Worm (Caenorhabditis elegans) whole organism, mixed stage, embryonic: Measurements from ENCODE around the gene unc-8.

Source experiments
- M03D4.4 ChIP-seq: sonication (generic microtip); optimal IDR thresholded peaks from 2 replicates; lab custom pipeline; 2017; ENCODE audit warnings: mild to moderate bottlenecking, missing genetic modification characterization, missing compliant biosample characterization
- bed-3 ChIP-seq: fragments of 200-800 bp; sonication (Bioruptor generic); optimal IDR thresholded peaks from 3 replicates; lab custom pipeline; 2018; ENCODE audit warnings: mild to moderate bottlenecking, missing genetic modification characterization, moderate library complexity, missing compliant biosample characterization
- blmp-1 ChIP-seq: fragments of 150-350 bp; optimal IDR thresholded peaks from 2 replicates; lab custom pipeline; 2014; ENCODE audit warnings: missing biosample characterization, missing genetic modification characterization
- ceh-39 ChIP-seq: fragments of 150-350 bp; optimal IDR thresholded peaks from 2 replicates; lab custom pipeline; 2014; ENCODE audit warnings: missing biosample characterization, missing genetic modification characterization
- ceh-43 ChIP-seq: fragments of 200-800 bp; sonication (Bioruptor generic); optimal IDR thresholded peaks from 2 replicates; lab custom pipeline; 2018; ENCODE audit warnings: mild to moderate bottlenecking, missing genetic modification characterization, moderate library complexity, missing compliant biosample characterization
- ceh-83 ChIP-seq: fragments of 200-800 bp; sonication (Bioruptor generic); optimal IDR thresholded peaks from 2 replicates; lab custom pipeline; 2018; ENCODE audit warnings: mild to moderate bottlenecking, missing genetic modification characterization, missing compliant biosample characterization
- ces-1 ChIP-seq: fragments of 150-350 bp; optimal IDR thresholded peaks from 2 replicates; lab custom pipeline; 2014; ENCODE audit warnings: missing biosample characterization, missing genetic modification reagents, missing genetic modification characterization
- cnd-1 ChIP-seq: fragments of 200-800 bp; sonication (Bioruptor generic); optimal IDR thresholded peaks from 2 replicates; lab custom pipeline; 2018; ENCODE audit warnings: mild to moderate bottlenecking, missing genetic modification characterization, missing compliant biosample characterization
- elt-3 ChIP-seq: fragments of 150-350 bp; optimal IDR thresholded peaks from 2 replicates; lab custom pipeline; 2014; ENCODE audit warnings: missing biosample characterization, missing genetic modification characterization
- flh-1 ChIP-seq: fragments of 200-800 bp; sonication (Bioruptor generic); optimal IDR thresholded peaks from 2 replicates; lab custom pipeline; 2018; ENCODE audit warnings: mild to moderate bottlenecking, missing genetic modification characterization, moderate library complexity, missing compliant biosample characterization
- ham-2 ChIP-seq: fragments of 200-800 bp; sonication (Bioruptor generic); optimal IDR thresholded peaks from 2 replicates; lab custom pipeline; 2018; ENCODE audit warnings: mild to moderate bottlenecking, missing genetic modification characterization, missing compliant biosample characterization
- lin-13 ChIP-seq: fragments of 150-350 bp; optimal IDR thresholded peaks from 2 replicates; lab custom pipeline; 2014; ENCODE audit warnings: missing biosample characterization, missing genetic modification characterization
- lin-32 ChIP-seq: fragments of 200-800 bp; sonication (Bioruptor generic); optimal IDR thresholded peaks from 2 replicates; lab custom pipeline; 2018; ENCODE audit warnings: mild to moderate bottlenecking, missing genetic modification characterization, missing compliant biosample characterization
- lsy-2 ChIP-seq: fragments of 150-350 bp; optimal IDR thresholded peaks from 2 replicates; lab custom pipeline; 2014; ENCODE audit warnings: missing biosample characterization, missing genetic modification characterization
- mab-5 ChIP-seq: fragments of 150-350 bp; optimal IDR thresholded peaks from 2 replicates; lab custom pipeline; 2014; ENCODE audit warnings: missing biosample characterization, missing genetic modification characterization
- mep-1 ChIP-seq: fragments of 150-350 bp; optimal IDR thresholded peaks from 2 replicates; lab custom pipeline; 2017; ENCODE audit warnings: missing biosample characterization, missing genetic modification reagents, missing genetic modification characterization, inconsistent platforms
- mls-2 ChIP-seq: sonication (generic microtip); optimal IDR thresholded peaks from 2 replicates; lab custom pipeline; 2016; ENCODE audit warnings: mild to moderate bottlenecking, missing genetic modification characterization, moderate library complexity, missing compliant biosample characterization
- nhr-12 ChIP-seq: fragments of 150-350 bp; optimal IDR thresholded peaks from 2 replicates; lab custom pipeline; 2014; ENCODE audit warnings: missing biosample characterization, missing genetic modification characterization
- nhr-2 ChIP-seq: fragments of 150-350 bp; optimal IDR thresholded peaks from 2 replicates; lab custom pipeline; 2014; ENCODE audit warnings: missing biosample characterization, missing genetic modification characterization
- nhr-237 ChIP-seq: fragments of 150-350 bp; optimal IDR thresholded peaks from 2 replicates; lab custom pipeline; 2014; ENCODE audit warnings: missing biosample characterization, missing genetic modification characterization
- nhr-28 ChIP-seq: fragments of 150-350 bp; optimal IDR thresholded peaks from 2 replicates; lab custom pipeline; 2014; ENCODE audit warnings: missing biosample characterization, missing genetic modification characterization
- nhr-76 ChIP-seq: sonication (generic microtip); optimal IDR thresholded peaks from 2 replicates; lab custom pipeline; 2017; ENCODE audit warnings: missing biosample characterization, missing genetic modification characterization
- pha-4 ChIP-seq: fragments of 150-350 bp; optimal IDR thresholded peaks from 2 replicates; lab custom pipeline; 2018; ENCODE audit warnings: missing biosample characterization, missing genetic modification reagents, missing genetic modification characterization
- sem-2 ChIP-seq: fragments of 200-800 bp; sonication (Bioruptor generic); optimal IDR thresholded peaks from 2 replicates; lab custom pipeline; 2018; ENCODE audit warnings: mild to moderate bottlenecking, missing genetic modification characterization, missing compliant biosample characterization
- snpc-4 ChIP-seq: fragments of 150-350 bp; optimal IDR thresholded peaks from 2 replicates; lab custom pipeline; 2014; ENCODE audit warnings: missing biosample characterization, missing genetic modification characterization
- sptf-1 ChIP-seq: sonication (generic microtip); optimal IDR thresholded peaks from 2 replicates; lab custom pipeline; 2017; ENCODE audit warnings: mild to moderate bottlenecking, missing genetic modification characterization, moderate library complexity, missing compliant biosample characterization
- unc-120 ChIP-seq: sonication (generic microtip); optimal IDR thresholded peaks from 2 replicates; lab custom pipeline; 2017; ENCODE audit warnings: missing genetic modification characterization, missing compliant biosample characterization; ENCODE audit not compliant: poor library complexity, severe bottlenecking
- unc-39 ChIP-seq: fragments of 150-350 bp; optimal IDR thresholded peaks from 2 replicates; lab custom pipeline; 2014; ENCODE audit warnings: missing biosample characterization, missing genetic modification characterization
- unc-62 ChIP-seq: fragments of 150-350 bp; optimal IDR thresholded peaks from 2 replicates; lab custom pipeline; 2014; ENCODE audit warnings: missing biosample characterization, missing genetic modification reagents, missing genetic modification characterization
- zip-8 ChIP-seq: fragments of 150-350 bp; optimal IDR thresholded peaks from 2 replicates; lab custom pipeline; 2014; ENCODE audit warnings: missing biosample characterization, missing genetic modification characterization
- ztf-11 ChIP-seq: fragments of 150-350 bp; optimal IDR thresholded peaks from 2 replicates; lab custom pipeline; 2014; ENCODE audit warnings: missing biosample characterization, missing genetic modification characterization

The unc-8 gene

ce11 chrIV:7203696-7204095, 6.7 kb downstream of the unc-8 start, which contains the start of gene R13A1.3:
Gene R13A1.3 (plus strand): TSS chrIV:7203996.
- TF ChIP-seq zip-8 (no peak), pha-4 (tag; lab: Kevin White, UChicago) (no peak), snpc-4 (tag; lab: Kevin White, UChicago) (no peak), blmp-1 (no peak), nhr-12 (tag; lab: Kevin White, UChicago) (no peak), bed-3 (GFP tag; lab: Kevin White, UChicago) (no peak), ceh-43 (GFP tag; lab: Kevin White, UChicago) (no peak), sem-2 (GFP tag; lab: Kevin White, UChicago) (no peak), lin-32 (GFP tag; lab: Kevin White, UChicago) (no peak), unc-120 (tag; lab: Kevin White, UChicago) (no peak), nhr-28 (tag; lab: Kevin White, UChicago) (no peak), mls-2 (tag; lab: Kevin White, UChicago) (no peak)
- TF ChIP-seq, all 35 proteins: peak for 0

- no peak for TF ChIP-seq ham-2 (GFP tag; lab: Kevin White, UChicago)
- no peak for TF ChIP-seq nhr-76
Measured at ce11 chrIV:7205969-7206368, 9.0 kb downstream of the unc-8 start, which contains the start of gene kcc-1. Gene kcc-1 (plus strand): TSS chrIV:7206269.

- TF ChIP-seq nhr-28 (tag; lab: Kevin White, UChicago), result no peak
- TF ChIP-seq nhr-2 (tag; lab: Kevin White, UChicago), result no peak
- TF ChIP-seq ztf-11 (tag; lab: Kevin White, UChicago), result no peak
- no peak for TF ChIP-seq blmp-1
- TF ChIP-seq elt-3 (tag; lab: Kevin White, UChicago), result no peak
- TF ChIP-seq sptf-1 (tag; lab: Kevin White, UChicago), result no peak
- no peak for TF ChIP-seq ceh-83
- no peak for TF ChIP-seq sem-2 (GFP tag; lab: Kevin White, UChicago)
- TF ChIP-seq lsy-2 (tag; lab: Kevin White, UChicago), result no peak
- no peak for TF ChIP-seq mls-2 (tag; lab: Kevin White, UChicago)
- no peak for TF ChIP-seq lin-13 (tag; lab: Kevin White, UChicago)
- TF ChIP-seq pha-4 (tag; lab: Kevin White, UChicago), result no peak
- TF ChIP-seq unc-39, result no peak
- TF ChIP-seq ces-1 (GFP tag; lab: Kevin White, UChicago), result no peak
- TF ChIP-seq nhr-237 (tag; lab: Kevin White, UChicago), result no peak
- no peak for TF ChIP-seq ceh-39 (tag; lab: Kevin White, UChicago)
- TF ChIP-seq snpc-4 (tag; lab: Kevin White, UChicago), result no peak
- no peak for TF ChIP-seq mab-5 (tag; lab: Kevin White, UChicago)
- TF ChIP-seq, all 35 proteins: peak for 0
Measured at ce11 chrIV:7208961-7209360, 12.0 kb downstream of the unc-8 start.

ce11 chrIV:7211313-7211712, 14.4 kb downstream of the unc-8 start:
- TF ChIP-seq sptf-1 (tag; lab: Kevin White, UChicago), result no peak
- TF ChIP-seq ztf-11 (tag; lab: Kevin White, UChicago), result no peak
- TF ChIP-seq sem-2 (GFP tag; lab: Kevin White, UChicago), result no peak
- TF ChIP-seq mep-1 (tag; lab: Kevin White, UChicago), result no peak
- TF ChIP-seq ceh-39 (tag; lab: Kevin White, UChicago), result no peak
- TF ChIP-seq flh-1, result no peak
- TF ChIP-seq mab-5 (tag; lab: Kevin White, UChicago), result no peak
- no peak for TF ChIP-seq nhr-237 (tag; lab: Kevin White, UChicago)
- TF ChIP-seq unc-120 (tag; lab: Kevin White, UChicago), result no peak
- no peak for TF ChIP-seq nhr-12 (tag; lab: Kevin White, UChicago)
- no peak for TF ChIP-seq mls-2 (tag; lab: Kevin White, UChicago)
- TF ChIP-seq blmp-1, result no peak
- TF ChIP-seq cnd-1, result no peak

- TF ChIP-seq blmp-1 (no peak), ces-1 (GFP tag; lab: Kevin White, UChicago) (no peak), ceh-43 (GFP tag; lab: Kevin White, UChicago) (no peak), mab-5 (tag; lab: Kevin White, UChicago) (no peak), unc-62 (GFP tag; lab: Kevin White, UChicago) (no peak), ham-2 (GFP tag; lab: Kevin White, UChicago) (no peak), sem-2 (GFP tag; lab: Kevin White, UChicago) (no peak), mep-1 (tag; lab: Kevin White, UChicago) (no peak), bed-3 (GFP tag; lab: Kevin White, UChicago) (no peak), nhr-12 (tag; lab: Kevin White, UChicago) (no peak), M03D4.4 (tag; lab: Kevin White, UChicago) (no peak), nhr-237 (tag; lab: Kevin White, UChicago) (no peak)
- TF ChIP-seq, all 35 proteins: peak for 0
Measured at ce11 chrIV:7212769-7213168, 15.8 kb downstream of the unc-8 start.
